Fruit fly (Drosophila melanogaster): ENCODE results near the gene Ugt301D1.

Gene Ugt301D1

dm6 chr2L:18479177-18479521, 30.2 kb upstream of the Ugt301D1 start:
- TF ChIP-seq tj (GFP tag; optimal IDR thresholded peaks at IDR 0.05) (peak; percentile 95), CG12768 (GFP tag; optimal IDR thresholded peaks at IDR 0.05) (no peak)

DNA sequence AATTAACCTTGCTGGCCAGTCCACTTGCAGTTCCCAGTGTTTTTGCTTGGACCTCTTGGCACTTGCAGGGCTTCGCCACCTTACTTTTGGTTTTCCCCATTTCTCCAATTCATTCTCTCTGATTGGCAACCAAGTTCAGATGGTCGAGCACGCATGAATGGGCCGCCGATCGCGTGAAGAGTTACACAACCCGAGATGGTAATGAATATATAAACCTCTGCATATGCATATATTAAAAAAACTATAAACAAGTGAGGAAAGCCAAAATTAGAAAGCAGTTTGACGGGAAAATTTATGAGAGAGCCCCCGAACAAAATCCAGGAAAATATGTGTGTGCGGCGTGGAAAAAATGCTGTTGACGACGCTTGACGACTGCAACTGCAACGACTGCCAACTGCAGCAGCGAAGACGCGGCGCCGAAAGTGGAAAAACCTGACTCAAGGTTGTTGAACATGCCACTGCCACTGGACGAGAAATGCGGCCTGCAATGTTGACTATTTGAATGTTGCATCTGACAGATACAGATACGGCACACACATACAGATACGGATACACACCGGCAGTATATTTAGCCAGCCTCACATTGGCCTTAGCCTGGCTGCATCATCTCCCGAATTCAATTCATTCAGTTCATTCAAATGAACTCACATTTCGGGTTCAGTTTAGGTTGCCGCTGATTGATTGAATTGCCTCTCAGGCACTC, 28.9 kb upstream of the Ugt301D1 start:
- TF ChIP-seq Mnt (GFP tag; optimal IDR thresholded peaks at IDR 0.05), result no peak
- TF ChIP-seq CG7101 (tag; optimal IDR thresholded peaks at IDR 0.05), result no peak
- no peak for TF ChIP-seq Clk (GFP tag; optimal IDR thresholded peaks at IDR 0.05)
- no peak for TF ChIP-seq CG1620 (GFP tag; optimal IDR thresholded peaks at IDR 0.05)

- TF ChIP-seq CG33017 (tag; optimal IDR thresholded peaks at IDR 0.05), result no peak
- no peak for TF ChIP-seq ovo (GFP tag; optimal IDR thresholded peaks at IDR 0.05)
- no peak for TF ChIP-seq CG14711 (tag; optimal IDR thresholded peaks at IDR 0.05)
- TF ChIP-seq CG11617 (GFP tag; optimal IDR thresholded peaks at IDR 0.05), result no peak
- TF ChIP-seq Crg-1 (GFP tag; optimal IDR thresholded peaks at IDR 0.05), result no peak
- no peak for TF ChIP-seq CG7101 (tag; optimal IDR thresholded peaks at IDR 0.05)
- no peak for TF ChIP-seq cic (GFP tag; optimal IDR thresholded peaks at IDR 0.05)
- no peak for TF ChIP-seq Mnt (GFP tag; optimal IDR thresholded peaks at IDR 0.05)
- TF ChIP-seq CG1620 (GFP tag; optimal IDR thresholded peaks at IDR 0.05), result no peak
- TF ChIP-seq Hr96 (GFP tag; optimal IDR thresholded peaks at IDR 0.05), result no peak
- no peak for TF ChIP-seq CG12768 (GFP tag; optimal IDR thresholded peaks at IDR 0.05)
- TF ChIP-seq Clk (GFP tag; optimal IDR thresholded peaks at IDR 0.05), result no peak
- TF ChIP-seq kay (GFP tag; ENCODE audit: borderline replicate concordance), result no peak
- TF ChIP-seq pad (GFP tag; optimal IDR thresholded peaks at IDR 0.05), result no peak
- TF ChIP-seq CG5204 (GFP tag; optimal IDR thresholded peaks at IDR 0.05), result no peak
- TF ChIP-seq CG7045 (GFP tag; optimal IDR thresholded peaks at IDR 0.05), result no peak
- TF ChIP-seq bab1 (GFP tag; optimal IDR thresholded peaks at IDR 0.05), result no peak
- TF ChIP-seq cnc (optimal IDR thresholded peaks at IDR 0.05), result no peak
These were observed 28.3 kb upstream of the Ugt301D1 start for dm6 chr2L:18481064-18481463.

DNA sequence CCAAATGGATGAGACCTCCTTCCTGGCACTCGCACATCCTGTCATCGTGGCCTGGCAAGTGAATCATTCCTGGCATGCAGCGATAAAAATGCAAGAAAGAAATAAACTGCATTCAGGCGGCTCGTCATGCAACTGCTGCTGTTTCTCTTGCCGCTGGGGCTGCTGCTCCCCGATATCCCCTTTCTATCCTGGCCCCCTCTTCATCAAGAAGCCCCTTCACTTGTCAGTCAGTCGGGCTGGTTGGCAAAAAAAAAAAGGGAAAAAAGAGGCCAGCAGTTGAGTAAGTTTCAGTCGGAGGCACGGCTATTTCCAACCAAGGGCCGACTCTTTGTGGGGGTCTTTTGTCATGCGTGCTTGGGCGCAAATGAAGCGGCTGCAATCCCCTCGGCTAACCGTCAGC, 27.6 kb upstream of the Ugt301D1 start:
- TF ChIP-seq pad (GFP tag; optimal IDR thresholded peaks at IDR 0.05), result no peak
- TF ChIP-seq Mnt (GFP tag; optimal IDR thresholded peaks at IDR 0.05), result no peak

- TF ChIP-seq CG12768 (GFP tag; optimal IDR thresholded peaks at IDR 0.05) (no peak), kay (GFP tag; ENCODE audit: borderline replicate concordance) (no peak), Hr96 (GFP tag; optimal IDR thresholded peaks at IDR 0.05) (no peak)
These were observed 27.2 kb upstream of the Ugt301D1 start for dm6 chr2L:18482170-18482569.

DNA sequence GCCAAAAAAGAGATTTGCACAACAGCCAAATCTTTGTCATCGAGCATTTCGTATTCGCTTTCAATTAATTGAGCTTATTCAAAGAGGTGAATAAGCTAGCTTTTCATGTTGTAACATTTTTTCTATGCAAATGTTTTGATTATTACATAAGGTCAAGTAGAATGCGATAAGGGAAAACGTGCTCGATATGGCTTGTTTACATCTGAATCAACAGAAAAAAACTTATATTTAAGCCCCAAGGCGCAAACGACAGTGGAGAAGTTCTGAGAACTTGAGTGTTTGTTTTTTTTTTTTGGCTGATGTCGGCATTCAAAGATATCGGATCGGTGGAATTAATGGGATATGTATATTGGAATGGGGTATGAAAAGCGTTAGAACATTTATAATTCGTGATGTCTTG, 26.4 kb upstream of the Ugt301D1 start:
- TF ChIP-seq Crg-1 (GFP tag; optimal IDR thresholded peaks at IDR 0.05) (no peak), CG33017 (tag; optimal IDR thresholded peaks at IDR 0.05) (no peak), tj (GFP tag; optimal IDR thresholded peaks at IDR 0.05) (peak; percentile 57), Hr96 (GFP tag; optimal IDR thresholded peaks at IDR 0.05) (no peak), CG14711 (tag; optimal IDR thresholded peaks at IDR 0.05) (no peak), CG7101 (tag; optimal IDR thresholded peaks at IDR 0.05) (no peak)

DNA sequence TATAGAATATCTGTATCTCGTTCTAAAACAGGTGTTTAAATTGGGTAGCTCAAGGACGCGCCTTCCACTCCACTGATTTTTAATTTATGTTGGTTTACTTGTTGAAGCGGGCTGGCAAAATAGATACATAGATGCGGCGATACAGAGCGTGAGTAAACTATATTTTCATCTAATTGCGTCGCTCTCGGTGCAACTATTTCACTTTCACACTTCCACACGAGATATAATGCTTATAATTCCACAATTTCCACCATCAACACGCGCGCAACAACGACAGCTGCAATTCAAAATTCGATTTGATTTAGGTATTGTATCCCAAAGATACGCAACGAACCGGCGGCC, 25.3 kb upstream of the Ugt301D1 start:
- no peak for TF ChIP-seq CG11617 (GFP tag; optimal IDR thresholded peaks at IDR 0.05)
- peak; percentile 0 for TF ChIP-seq Crg-1 (GFP tag; optimal IDR thresholded peaks at IDR 0.05)

- TF ChIP-seq cic (GFP tag; optimal IDR thresholded peaks at IDR 0.05) (peak; percentile 2), CG1620 (GFP tag; optimal IDR thresholded peaks at IDR 0.05) (no peak), ovo (GFP tag; optimal IDR thresholded peaks at IDR 0.05) (no peak), tj (GFP tag; optimal IDR thresholded peaks at IDR 0.05) (peak; percentile 49), CG11617 (GFP tag; optimal IDR thresholded peaks at IDR 0.05) (no peak), CG12768 (GFP tag; optimal IDR thresholded peaks at IDR 0.05) (peak; percentile 37), Crg-1 (GFP tag; optimal IDR thresholded peaks at IDR 0.05) (no peak), kay (GFP tag; ENCODE audit: borderline replicate concordance) (no peak), CG7101 (tag; optimal IDR thresholded peaks at IDR 0.05) (no peak), CG5204 (GFP tag; optimal IDR thresholded peaks at IDR 0.05) (no peak), CG14711 (tag; optimal IDR thresholded peaks at IDR 0.05) (no peak), cnc (optimal IDR thresholded peaks at IDR 0.05) (no peak), Mnt (GFP tag; optimal IDR thresholded peaks at IDR 0.05) (peak; percentile 57), bab1 (GFP tag; optimal IDR thresholded peaks at IDR 0.05) (peak; percentile 60)
These were observed 24.8 kb upstream of the Ugt301D1 start, which contains the start of gene CG10283 for dm6 chr2L:18484382-18485050. Gene CG10283 (minus strand): TSS chr2L:18484513.

Data from whole organism, adult.